Worm (Caenorhabditis elegans): ENCODE results near the gene Y71H2AM.3.

Gene Y71H2AM.3

ce11 chrIII:2832483-2832882 is 27.3 kb downstream of the Y71H2AM.3 start, which contains the start of gene Y71H2AM.29:
Gene Y71H2AM.29, plus strand, starts transcription at chrIII:2832783.
- TF ChIP-seq let-526 (GFP tag; IDR thresholded peaks at IDR 0.05) (no peak), lag-1 (GFP tag; IDR thresholded peaks at IDR 0.05) (no peak), fkh-3 (tag; optimal IDR thresholded peaks at IDR 0.05) (no peak), B0019.2 (GFP tag; conservative IDR thresholded peaks at IDR 0.05) (no peak), him-1 (tag; optimal IDR thresholded peaks at IDR 0.05) (no peak), aptf-3 (GFP tag; IDR thresholded peaks at IDR 0.05) (no peak), tbp1 (GFP tag; optimal IDR thresholded peaks at IDR 0.05) (no peak), pbrm-1 (GFP tag; IDR thresholded peaks at IDR 0.05) (no peak), nhr-90 (tag; optimal IDR thresholded peaks at IDR 0.05) (no peak), akir-1 (GFP tag; optimal IDR thresholded peaks at IDR 0.05) (no peak), ztf-3 (GFP tag; optimal IDR thresholded peaks at IDR 0.05) (no peak), B0261.1 (tag; optimal IDR thresholded peaks at IDR 0.05) (no peak), zfh-2 (GFP tag; conservative IDR thresholded peaks at IDR 0.05) (no peak), lin-26 (GFP tag; IDR thresholded peaks at IDR 0.05) (no peak), dpff-1 (tag; optimal IDR thresholded peaks at IDR 0.05) (no peak), rcor-1 (GFP tag; IDR thresholded peaks at IDR 0.05) (no peak), athp-1 (tag; optimal IDR thresholded peaks at IDR 0.05) (no peak), T07F8.4 (tag; optimal IDR thresholded peaks at IDR 0.05) (no peak)

- TF ChIP-seq attf-5 (GFP tag; optimal IDR thresholded peaks at IDR 0.05), result no peak
- TF ChIP-seq egl-44 (GFP tag; IDR thresholded peaks at IDR 0.05), result no peak
- TF ChIP-seq F55B11.4 (tag; optimal IDR thresholded peaks at IDR 0.05; ENCODE audit: borderline replicate concordance, insufficient read depth), result no peak
- no peak for TF ChIP-seq ztf-25 (GFP tag; IDR thresholded peaks at IDR 0.05)
- TF ChIP-seq hlh-12 (tag; optimal IDR thresholded peaks at IDR 0.05), result no peak
- TF ChIP-seq T26A5.8 (tag; optimal IDR thresholded peaks at IDR 0.05), result no peak
- no peak for TF ChIP-seq C06A6.2 (GFP tag; conservative IDR thresholded peaks at IDR 0.05)
- no peak for TF ChIP-seq ztf-6 (GFP tag; IDR thresholded peaks at IDR 0.05)
- TF ChIP-seq ccch-3 (GFP tag; optimal IDR thresholded peaks at IDR 0.05), result no peak
- no peak for TF ChIP-seq ztf-28 (GFP tag; IDR thresholded peaks at IDR 0.05)
- no peak for TF ChIP-seq madf-10 (tag; optimal IDR thresholded peaks at IDR 0.05)
- no peak for TF ChIP-seq lsl-1 (GFP tag; optimal IDR thresholded peaks at IDR 0.05)
- no peak for TF ChIP-seq ceh-58 (GFP tag; IDR thresholded peaks at IDR 0.05)
- TF ChIP-seq let-526 (GFP tag; IDR thresholded peaks at IDR 0.05), result no peak
- TF ChIP-seq somi-1 (GFP tag; optimal IDR thresholded peaks at IDR 0.05), result no peak
- TF ChIP-seq unc-130 (GFP tag; optimal IDR thresholded peaks at IDR 0.05), result no peak
- no peak for TF ChIP-seq F52B5.7 (tag; optimal IDR thresholded peaks at IDR 0.05)
- no peak for TF ChIP-seq dpl-1 (GFP tag; optimal IDR thresholded peaks at IDR 0.05)
- TF ChIP-seq F57A8.1 (GFP tag; optimal IDR thresholded peaks at IDR 0.05), result no peak
- no peak for TF ChIP-seq xnd-1 (tag; optimal IDR thresholded peaks at IDR 0.05)
Measured at ce11 chrIII:2834363-2834762, 29.1 kb downstream of the Y71H2AM.3 start, which contains the start of gene txdc-17. Gene txdc-17, plus strand, starts transcription at chrIII:2834663.

ce11 chrIII:2834998-2835397 is 29.8 kb downstream of the Y71H2AM.3 start:
- no peak for TF ChIP-seq F49E8.2 (tag; optimal IDR thresholded peaks at IDR 0.05; ENCODE audit: insufficient read depth)
- no peak for TF ChIP-seq ceh-58 (GFP tag; IDR thresholded peaks at IDR 0.05)
- no peak for TF ChIP-seq hlh-26 (GFP tag; conservative IDR thresholded peaks at IDR 0.05)
- no peak for TF ChIP-seq nfya-1 (tag; optimal IDR thresholded peaks at IDR 0.05; ENCODE audit: borderline replicate concordance, insufficient read depth)
- TF ChIP-seq nhr-80 (tag; optimal IDR thresholded peaks at IDR 0.05), result no peak
